Worm (Caenorhabditis elegans) whole organism, early embryonic: Measurements from ENCODE around the gene srlf-36.

Experiments used
- ama-1 ChIP-seq: fragments of 150-350 bp; optimal IDR thresholded peaks from 2 replicates; lab custom pipeline; 2014
- hmbx-1 ChIP-seq: sonication (generic microtip); optimal IDR thresholded peaks from 2 replicates; lab custom pipeline; 2016; ENCODE audit warnings: mild to moderate bottlenecking, missing genetic modification characterization, missing compliant biosample characterization
- hmg-4 ChIP-seq: fragments of 200-800 bp; sonication (Bioruptor generic); optimal IDR thresholded peaks from 2 replicates; lab custom pipeline; 2018; ENCODE audit warnings: mild to moderate bottlenecking, missing genetic modification characterization, missing compliant biosample characterization
- scrt-1 ChIP-seq: fragments of 200-800 bp; sonication (Bioruptor generic); IDR thresholded peaks from 2 replicates; pipeline ENCODE4 v1.3.6; 2022; ENCODE audit warnings: missing genetic modification characterization, missing compliant biosample characterization

DNA sequence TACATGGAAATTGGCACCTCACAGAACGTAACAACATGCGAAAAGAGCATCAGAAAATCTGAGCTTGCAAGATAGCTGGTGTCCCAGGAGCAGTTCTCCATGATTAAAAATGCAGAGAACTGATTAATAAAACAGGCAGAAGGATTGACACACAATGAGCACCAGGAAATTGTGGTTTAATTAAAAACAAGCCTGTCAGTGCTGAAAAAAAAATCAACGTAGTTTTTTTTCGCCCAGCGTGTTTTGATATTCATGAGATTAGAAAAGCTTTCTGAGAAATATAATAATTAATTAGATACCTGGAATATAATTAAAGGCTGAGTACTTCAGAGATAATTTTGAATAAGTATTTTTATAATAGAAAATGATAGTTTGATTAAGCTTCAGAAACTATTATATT, 48.1 kb upstream of the srlf-36 start, which contains the start of gene srh-246:
- no peak for TF ChIP-seq ama-1 (lab: Kevin White, UChicago)
- no peak for TF ChIP-seq hmg-4
- TF ChIP-seq scrt-1 (GFP tag; lab: Robert Waterston, UW): no peak
- no peak for TF ChIP-seq hmbx-1 (tag; lab: Kevin White, UChicago)
